Worm (Caenorhabditis elegans) whole organism, L4/young adult: Measurements from ENCODE around the gene Y57A10A.8.
"Not testable (repeated sequence)": the region's sequence is repeated elsewhere in the genome, so short reads cannot be mapped to it uniquely, and the experiment has no call there.

Experiments used
- W03F9.2 ChIP-seq: fragments of 150-350 bp; optimal IDR thresholded peaks from 2 replicates; lab custom pipeline; 2014; ENCODE audit warnings: missing biosample characterization, missing genetic modification characterization
- dao-5 ChIP-seq: sonication (generic microtip); optimal IDR thresholded peaks from 2 replicates; lab custom pipeline; 2016; ENCODE audit warnings: missing genotype, missing genetic modification characterization, moderate library complexity, missing compliant biosample characterization
- him-1 ChIP-seq: sonication (generic microtip); optimal IDR thresholded peaks from 2 replicates; lab custom pipeline; 2016; ENCODE audit warnings: missing genotype, missing genetic modification reagents, missing genetic modification characterization, missing compliant biosample characterization

Y57A10A.8 gene

DNA sequence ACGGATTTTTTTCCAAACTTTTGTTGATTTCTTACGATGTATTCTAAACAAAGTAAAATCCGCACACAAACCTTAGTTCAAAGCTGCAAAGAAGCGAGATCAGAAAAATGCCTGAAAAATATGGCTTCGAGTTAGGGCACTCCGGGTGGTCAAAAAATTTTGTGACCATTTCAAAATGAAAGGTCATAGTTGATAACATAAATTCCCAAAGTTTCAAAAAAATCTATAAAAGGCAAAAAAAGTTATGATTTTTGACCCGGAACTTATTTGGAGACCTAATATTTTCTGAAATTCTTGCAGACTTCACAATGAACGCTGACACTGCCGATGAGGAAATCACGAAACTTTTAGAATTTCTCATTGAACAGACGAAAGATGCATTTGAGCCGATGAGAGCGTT lies at the start of gene Y57A10A.8:
Gene Y57A10A.8 (plus strand): TSS at position 301 of the 400 bp plus-strand sequence.
- not testable (repeated sequence) for TF ChIP-seq dao-5, W03F9.2, him-1 (tag; lab: Kevin White, UChicago)

DNA sequence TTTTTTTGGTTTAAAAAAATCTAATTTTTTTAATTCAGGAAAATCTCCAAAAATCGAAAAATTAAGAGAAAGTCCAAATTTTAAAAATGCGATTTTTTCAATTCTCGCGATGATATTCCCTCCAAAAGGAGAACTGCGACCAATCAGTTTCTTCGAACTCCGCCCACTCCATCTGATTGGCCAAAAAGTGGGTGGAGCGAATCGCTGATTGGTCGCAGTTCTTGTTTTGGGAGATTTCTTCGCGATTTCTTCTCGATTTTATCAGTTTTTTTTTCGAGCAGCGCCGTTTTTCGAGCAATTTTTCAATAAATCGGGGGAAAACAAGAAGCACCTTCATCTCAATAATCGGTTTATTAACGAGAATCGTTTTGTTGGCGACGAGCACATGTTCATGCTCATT lies 34.2 kb upstream of the Y57A10A.8 start:
- no peak for TF ChIP-seq him-1 (tag; lab: Kevin White, UChicago)
- no peak for TF ChIP-seq dao-5 (tag; lab: Kevin White, UChicago)

DNA sequence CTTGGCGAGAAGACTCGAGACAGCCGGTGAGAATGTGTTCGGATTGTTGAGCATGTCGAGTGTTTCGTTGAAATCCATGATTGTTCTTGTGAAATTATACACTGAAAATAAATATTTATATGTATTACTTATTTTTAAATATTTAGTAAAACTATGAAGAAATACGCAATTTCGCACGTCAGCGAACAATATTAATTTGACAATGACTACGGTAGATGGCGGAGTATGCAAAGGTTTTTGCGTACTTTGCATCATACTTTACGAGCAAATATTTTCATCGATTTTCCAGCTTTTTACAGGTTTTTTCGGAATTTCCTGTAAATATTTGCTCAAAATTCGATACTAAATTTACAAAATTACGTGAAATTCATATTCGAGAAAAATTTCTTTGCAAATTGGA lies 33.8 kb upstream of the Y57A10A.8 start, which contains the start of gene set-24:
Gene set-24 (minus strand): TSS at position 101 of the 400 bp plus-strand sequence.
- TF ChIP-seq W03F9.2 (tag; lab: Kevin White, UChicago) (no peak), dao-5 (tag; lab: Kevin White, UChicago) (no peak), him-1 (tag; lab: Kevin White, UChicago) (no peak)

DNA sequence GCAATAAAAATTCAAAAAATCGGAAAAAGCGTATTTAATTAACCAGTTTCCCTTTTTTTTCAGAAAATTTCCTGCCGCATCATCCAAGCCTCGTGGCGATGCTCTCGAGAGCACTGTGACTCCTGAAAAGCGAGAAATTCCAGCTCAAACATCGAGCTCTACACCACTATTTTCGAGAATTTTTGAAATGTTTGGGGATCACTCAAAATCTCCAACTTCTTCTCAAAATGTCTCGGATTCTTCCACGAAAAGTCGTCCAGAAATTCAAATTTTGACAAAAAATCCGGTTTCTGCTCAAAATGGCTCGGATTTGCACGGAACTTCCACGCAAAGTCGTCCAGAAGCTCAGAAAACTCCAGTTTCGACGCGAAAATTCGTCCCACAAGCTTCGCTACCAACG lies 26.7 kb upstream of the Y57A10A.8 start:
- TF ChIP-seq him-1 (tag; lab: Kevin White, UChicago): no peak
- no peak for TF ChIP-seq dao-5 (tag; lab: Kevin White, UChicago)
- TF ChIP-seq W03F9.2 (tag; lab: Kevin White, UChicago): no peak

DNA sequence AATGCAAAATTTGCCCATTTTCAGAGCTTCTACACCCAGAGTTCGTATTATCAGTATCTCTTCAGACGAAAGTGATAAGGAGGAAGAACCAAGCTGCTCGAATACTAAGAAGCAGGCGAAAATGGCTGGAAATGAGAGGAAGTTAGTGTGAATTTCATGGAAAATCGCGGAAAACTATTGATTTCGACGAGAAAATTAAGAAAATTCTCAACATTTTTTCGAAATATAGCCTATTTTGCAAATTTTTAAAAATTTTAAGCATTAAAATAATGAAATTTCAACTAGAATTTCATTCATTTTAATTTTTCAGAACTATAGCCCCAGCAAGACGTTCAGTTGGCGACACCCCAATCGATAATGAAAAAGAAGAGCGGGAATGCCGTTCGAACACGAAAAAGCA lies 21.1 kb upstream of the Y57A10A.8 start:
- TF ChIP-seq him-1 (tag; lab: Kevin White, UChicago): no peak
- no peak for TF ChIP-seq dao-5 (tag; lab: Kevin White, UChicago)
- no peak for TF ChIP-seq W03F9.2 (tag; lab: Kevin White, UChicago)

DNA sequence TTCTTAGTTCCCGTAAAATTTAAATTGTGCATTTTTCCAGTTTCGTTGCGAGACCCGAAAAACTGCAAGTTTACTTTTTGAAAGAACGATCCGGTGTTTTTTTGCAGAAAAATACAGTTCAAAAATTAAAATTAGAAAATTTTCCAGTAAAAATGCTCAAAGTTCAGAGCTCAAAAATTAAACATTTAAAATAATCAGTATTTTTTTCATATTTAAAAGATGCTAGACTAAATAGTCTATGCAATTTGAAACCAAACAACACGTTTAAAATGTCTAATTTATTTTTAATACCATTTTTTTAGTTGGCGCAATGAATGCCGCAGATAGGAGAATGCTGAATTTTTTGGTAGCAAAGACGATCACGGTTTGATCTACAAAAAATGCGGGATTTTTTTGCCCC lies 17.3 kb upstream of the Y57A10A.8 start, which contains the start of gene Y57A10A.2:
Gene Y57A10A.2 (plus strand): TSS at position 301 of the 400 bp plus-strand sequence.
- TF ChIP-seq dao-5 (tag; lab: Kevin White, UChicago): no peak
- no peak for TF ChIP-seq W03F9.2 (tag; lab: Kevin White, UChicago)
- TF ChIP-seq him-1 (tag; lab: Kevin White, UChicago): no peak

DNA sequence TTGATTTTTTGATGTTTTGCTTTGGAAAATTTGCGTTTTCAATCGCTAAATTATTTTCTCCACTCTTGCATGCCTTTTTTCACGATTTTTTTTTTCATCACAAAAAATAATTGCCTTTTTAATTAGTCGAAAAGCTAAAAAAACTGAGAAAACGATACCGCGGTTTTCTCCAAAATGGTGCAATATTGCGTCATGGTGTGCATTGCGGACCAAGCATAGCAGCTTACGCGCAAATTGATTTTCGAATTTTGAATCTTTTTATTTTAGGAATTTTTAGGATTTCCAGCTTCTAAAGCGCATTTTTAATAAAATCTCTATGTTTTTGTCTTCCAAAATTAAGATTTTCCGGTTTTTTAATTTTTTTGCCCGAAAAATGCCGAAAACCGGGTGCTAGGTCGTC lies 14.4 kb upstream of the Y57A10A.8 start:
- TF ChIP-seq him-1 (tag; lab: Kevin White, UChicago) (no peak), W03F9.2 (tag; lab: Kevin White, UChicago) (no peak), dao-5 (tag; lab: Kevin White, UChicago) (no peak)

DNA sequence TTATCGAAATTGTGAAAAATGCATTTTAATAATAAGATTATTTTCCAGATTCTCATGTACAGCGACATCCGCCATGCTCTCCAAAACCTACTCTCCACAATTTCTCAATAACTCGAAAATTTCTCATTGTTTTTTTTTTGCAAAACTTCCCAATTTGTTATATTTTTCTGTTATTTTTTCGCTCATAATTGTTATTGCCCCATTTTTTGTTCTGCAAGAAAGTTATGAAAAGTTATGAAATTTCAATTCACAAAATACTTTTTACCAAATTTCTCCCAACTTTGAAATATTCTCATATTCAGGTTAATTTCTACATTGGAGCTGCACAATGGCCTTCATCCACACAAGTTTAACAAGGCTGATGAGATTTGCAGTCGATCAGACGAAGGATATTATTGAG lies 13.0 kb upstream of the Y57A10A.8 start, which contains the start of gene Y57A10A.4:
Gene Y57A10A.4 (plus strand): TSS at position 301 of the 400 bp plus-strand sequence.
- TF ChIP-seq him-1, W03F9.2, dao-5 (tag; lab: Kevin White, UChicago): not testable (repeated sequence)

DNA sequence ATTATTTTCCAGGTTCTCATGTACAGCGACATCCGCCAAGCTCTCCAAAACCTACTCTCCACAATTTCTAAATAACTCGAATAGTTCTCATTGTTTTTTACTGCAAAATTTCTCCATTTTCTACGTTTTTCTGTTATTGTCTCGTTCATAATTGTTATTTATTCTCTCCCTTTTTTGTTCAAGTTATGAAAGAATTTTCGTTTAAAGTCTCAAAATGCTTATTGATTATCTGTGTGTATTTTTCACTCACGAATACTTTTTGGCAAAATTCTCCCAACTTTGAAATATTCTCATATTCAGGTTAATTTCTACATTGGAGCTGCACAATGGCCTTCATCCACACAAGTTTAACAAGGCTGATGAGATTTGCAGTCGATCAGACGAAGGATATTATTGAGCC lies 10.5 kb upstream of the Y57A10A.8 start, which contains the start of gene Y57A10A.5:
Gene Y57A10A.5 (plus strand): TSS at position 301 of the 400 bp plus-strand sequence.
- TF ChIP-seq him-1, dao-5, W03F9.2 (tag; lab: Kevin White, UChicago): not testable (repeated sequence)

DNA sequence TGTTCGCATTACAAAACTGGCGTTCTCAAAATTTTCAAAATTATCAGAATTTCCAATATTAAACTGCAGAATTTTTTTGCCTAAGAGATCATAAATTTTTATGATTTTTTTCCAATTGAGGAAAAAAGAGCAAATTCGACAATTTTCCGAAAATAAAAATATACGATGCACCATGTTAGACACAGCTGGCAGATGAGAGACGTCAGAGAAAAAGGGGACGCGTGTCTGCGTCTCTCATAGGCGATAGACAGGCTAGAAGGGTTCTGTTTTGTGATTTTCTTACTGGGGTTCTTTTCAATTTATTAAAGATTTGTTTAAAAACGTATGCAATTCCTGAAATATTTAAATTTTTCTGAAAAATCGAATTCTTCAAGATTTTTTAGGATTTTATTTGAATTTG lies 1.6 kb upstream of the Y57A10A.8 start:
- no peak for TF ChIP-seq him-1 (tag; lab: Kevin White, UChicago)
- TF ChIP-seq W03F9.2 (tag; lab: Kevin White, UChicago): no peak
- TF ChIP-seq dao-5 (tag; lab: Kevin White, UChicago): no peak

DNA sequence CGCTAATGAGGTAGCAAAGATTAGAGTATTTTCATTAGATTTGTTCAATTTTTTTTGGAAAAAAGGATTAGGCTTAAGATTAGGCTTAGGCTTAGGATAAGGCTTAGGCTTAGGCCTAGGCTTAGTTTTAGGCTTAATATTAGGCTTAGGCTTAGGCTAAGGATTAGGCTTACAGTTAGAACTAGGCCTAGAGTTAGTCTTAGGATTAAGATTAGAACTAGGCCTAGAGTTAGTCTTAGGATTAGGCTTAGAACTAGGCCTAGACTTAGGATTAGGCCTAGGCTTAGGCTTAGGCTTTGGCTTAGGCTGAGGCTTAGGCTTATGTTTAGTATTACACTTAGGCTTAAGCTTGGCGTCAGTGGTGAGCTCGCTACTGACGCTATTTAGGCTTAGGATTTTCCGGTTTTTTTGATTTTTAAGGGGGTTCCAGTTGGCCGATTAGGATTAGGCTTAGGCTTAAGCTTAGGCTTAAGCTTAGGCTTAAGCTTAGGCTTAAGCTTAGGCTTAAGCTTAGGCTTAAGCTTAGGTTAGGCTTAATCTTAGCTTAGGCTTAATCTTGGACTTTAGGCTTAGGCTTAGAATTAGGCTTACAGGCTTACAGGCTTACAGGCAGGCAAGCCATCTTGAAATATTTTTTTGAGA lies 5.0 kb downstream of the Y57A10A.8 start:
- TF ChIP-seq W03F9.2 (tag; lab: Kevin White, UChicago) (no peak), dao-5 (tag; lab: Kevin White, UChicago) (no peak), him-1 (tag; lab: Kevin White, UChicago) (no peak)

DNA sequence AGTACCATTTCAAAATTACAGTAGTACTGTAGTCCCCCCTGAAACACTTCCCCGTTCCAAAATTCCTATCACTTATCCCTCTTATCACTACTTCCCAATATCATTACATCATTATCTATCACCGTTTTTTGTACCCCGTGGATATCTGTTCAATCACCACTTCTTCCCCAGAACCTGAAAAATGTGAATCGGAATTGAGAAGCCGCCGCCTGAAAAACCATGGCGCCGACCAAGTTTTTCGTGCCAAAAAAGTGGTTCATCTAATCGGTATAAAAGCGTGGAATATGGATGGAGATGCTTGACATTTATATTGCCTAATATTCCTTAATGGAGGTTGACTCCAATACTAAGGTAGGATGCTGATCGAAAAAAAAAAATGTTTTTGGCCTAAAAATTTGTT lies 7.6 kb downstream of the Y57A10A.8 start, which contains the start of gene rol-1:
Gene rol-1 (plus strand): TSS at position 301 of the 400 bp plus-strand sequence.
- TF ChIP-seq him-1 (tag; lab: Kevin White, UChicago) (no peak), W03F9.2 (tag; lab: Kevin White, UChicago) (no peak), dao-5 (tag; lab: Kevin White, UChicago) (no peak)

DNA sequence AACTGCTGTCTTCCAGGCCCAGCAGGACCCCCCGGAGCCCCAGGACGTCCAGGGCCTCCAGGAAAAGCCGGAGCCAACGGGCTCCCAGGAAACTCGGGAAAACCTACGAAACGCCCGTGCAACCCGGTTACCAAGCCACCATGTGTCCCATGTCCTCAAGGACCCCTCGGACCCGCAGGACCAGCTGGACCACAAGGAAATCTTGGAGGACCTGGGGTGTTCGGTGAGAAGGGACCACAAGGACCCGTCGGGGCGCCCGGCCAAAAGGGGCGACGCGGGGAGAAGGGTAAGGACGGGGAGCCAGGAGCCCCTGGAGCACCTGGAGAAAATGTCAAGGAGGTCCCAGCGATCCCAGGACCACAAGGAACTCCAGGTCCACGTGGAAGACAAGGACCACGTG lies 10.8 kb downstream of the Y57A10A.8 start:
- TF ChIP-seq him-1 (tag; lab: Kevin White, UChicago) (no peak), dao-5 (tag; lab: Kevin White, UChicago) (no peak), W03F9.2 (tag; lab: Kevin White, UChicago) (no peak)

DNA sequence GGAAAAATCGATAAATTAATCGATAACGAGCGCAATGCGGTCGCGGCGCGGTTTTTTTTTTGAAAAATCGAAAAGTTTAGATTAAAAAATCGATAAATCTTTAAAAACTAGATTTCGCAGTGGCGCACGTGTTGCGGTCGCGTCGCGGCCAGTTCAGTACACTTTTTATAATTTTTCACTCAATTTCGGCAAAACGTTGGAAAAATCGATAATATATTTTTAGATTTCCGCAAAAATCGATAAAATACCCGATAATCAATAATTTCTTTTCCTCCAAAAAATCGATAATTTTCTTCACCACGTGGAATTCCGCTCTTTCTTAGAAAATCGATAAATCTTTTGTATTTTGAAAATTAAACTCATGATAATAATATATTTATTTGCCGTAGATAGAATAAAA lies 11.9 kb downstream of the Y57A10A.8 start:
- TF ChIP-seq W03F9.2 (tag; lab: Kevin White, UChicago) (no peak), him-1 (tag; lab: Kevin White, UChicago) (no peak), dao-5 (tag; lab: Kevin White, UChicago) (no peak)
